Fruit fly (Drosophila melanogaster) Kc167 (cell line): ENCODE results near the gene Vps16B.

Experiments
- Myc ChIP-seq: fragments of >200 bp; optimal IDR thresholded peaks from 2 replicates; lab custom pipeline; 2017; ENCODE audit warnings: missing external identifiers
- h ChIP-seq: fragments of >200 bp; optimal IDR thresholded peaks from 3 replicates; lab custom pipeline; 2018; ENCODE audit warnings: missing external identifiers
- psq ChIP-seq: fragments of >200 bp; optimal IDR thresholded peaks from 2 replicates; lab custom pipeline; 2017; ENCODE audit warnings: missing external identifiers
- ttk ChIP-seq: sonication (Bioruptor generic); optimal IDR thresholded peaks from 2 replicates; lab custom pipeline; 2017; ENCODE audit warnings: missing external identifiers

DNA sequence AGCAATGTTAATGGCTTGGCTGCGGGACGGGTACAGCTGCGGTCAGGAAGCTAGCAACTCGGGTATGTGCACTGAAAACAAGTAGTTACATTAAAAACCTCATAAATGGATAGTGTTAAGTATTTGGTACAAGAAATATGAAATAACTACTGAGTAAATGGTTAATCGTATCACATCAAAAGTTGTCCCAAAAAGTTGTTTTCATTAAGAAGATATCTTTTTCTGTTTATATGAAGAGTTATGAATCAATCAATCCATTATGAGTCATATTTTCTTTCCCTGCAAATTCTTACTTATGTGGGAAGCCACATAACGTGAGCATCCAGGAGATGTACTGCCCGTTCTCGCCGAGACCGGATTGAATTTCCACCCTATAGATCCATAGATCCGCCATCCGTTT is 22.5 kb upstream of the Vps16B start:
- TF ChIP-seq psq (lab: Kevin White, UChicago) = no peak
- TF ChIP-seq h (lab: Kevin White, UChicago) = no peak
- no peak for TF ChIP-seq ttk (lab: Kevin White, UChicago)
- TF ChIP-seq Myc (lab: Kevin White, UChicago) = no peak
